Fruit fly (Drosophila melanogaster): ENCODE data around the gene CG34043.
A peak's percentile ranks its signal among the peaks of the same experiment; 100 is the strongest.

Gene CG34043

DNA sequence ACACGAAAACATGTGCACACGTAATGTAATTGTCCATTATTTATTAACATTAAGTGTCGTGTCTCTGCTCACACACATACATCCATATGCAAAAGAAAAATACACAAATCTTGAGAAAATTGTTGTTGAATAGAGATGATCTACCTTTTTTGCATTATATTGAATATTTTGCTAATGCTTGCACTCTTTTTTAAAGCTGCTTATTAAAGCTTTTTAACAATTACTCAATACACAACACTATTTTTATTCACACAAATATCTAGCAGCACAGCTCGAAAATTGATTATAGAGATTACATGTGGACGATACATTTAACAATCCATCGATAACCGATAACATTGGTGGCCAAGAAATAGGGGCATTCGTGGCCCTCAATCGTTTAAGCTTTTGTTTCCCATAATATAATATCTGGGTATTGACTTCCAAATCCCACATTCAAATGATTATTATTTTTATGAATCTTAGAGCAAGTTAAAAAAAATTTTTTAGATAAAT lies 11.4 kb upstream of the CG34043 start, which contains the start of gene Ufd4 (continued):
- TF ChIP-seq Trl (optimal IDR thresholded peaks at IDR 0.05), result no peak
- TF ChIP-seq Trl (GFP tag; optimal IDR thresholded peaks at IDR 0.05), result peak; percentile 69
- no peak for TF ChIP-seq Optix (GFP tag; IDR thresholded peaks at IDR 0.05)
- TF ChIP-seq kah (GFP tag; optimal IDR thresholded peaks at IDR 0.05), result peak; percentile 43
- TF ChIP-seq CG14441 (GFP tag; IDR thresholded peaks at IDR 0.05), result no peak; the same call in 1 of the 2 replicates
- no peak for TF ChIP-seq CG34422 (GFP tag; IDR thresholded peaks at IDR 0.05)
- TF ChIP-seq nmo (GFP tag; optimal IDR thresholded peaks at IDR 0.05), result peak; percentile 75
- no peak for TF ChIP-seq ac (GFP tag; optimal IDR thresholded peaks at IDR 0.05)
- no peak for TF ChIP-seq mld (GFP tag; IDR thresholded peaks at IDR 0.05; ENCODE audit: partially characterized antibody)
- TF ChIP-seq CG8359 (GFP tag; optimal IDR thresholded peaks at IDR 0.05; ENCODE audit: borderline replicate concordance), result no peak
- no peak for TF ChIP-seq lilli (GFP tag; optimal IDR thresholded peaks at IDR 0.05)
- TF ChIP-seq prd (optimal IDR thresholded peaks at IDR 0.05), result no peak
- peak; percentile 75; the same call in 2 of the 3 replicates for TF ChIP-seq prd (GFP tag; IDR thresholded peaks at IDR 0.05)
- TF ChIP-seq D19B (GFP tag; optimal IDR thresholded peaks at IDR 0.05), result no peak
- peak; percentile 7 for TF ChIP-seq CG7745 (tag; optimal IDR thresholded peaks at IDR 0.05)
- no peak for TF ChIP-seq pan (optimal IDR thresholded peaks at IDR 0.05)
- no peak for TF ChIP-seq pan (GFP tag; optimal IDR thresholded peaks at IDR 0.05 in 1 of 2, IDR thresholded peaks at IDR 0.05 in 1 of 2)
- TF ChIP-seq CG17568 (GFP tag; optimal IDR thresholded peaks at IDR 0.05), result no peak
- no peak for TF ChIP-seq lov (optimal IDR thresholded peaks at IDR 0.05)
- TF ChIP-seq lov (GFP tag; IDR thresholded peaks at IDR 0.05), result no peak; the same call in 2 of the 3 replicates
- TF ChIP-seq sr (GFP tag; IDR thresholded peaks at IDR 0.05), result no peak
- TF ChIP-seq dmrt99B (tag; optimal IDR thresholded peaks at IDR 0.05), result no peak
- TF ChIP-seq CG2889 (GFP tag; IDR thresholded peaks at IDR 0.05), result no peak
- TF ChIP-seq CG3847 (GFP tag; IDR thresholded peaks at IDR 0.05), result no peak
- TF ChIP-seq CG13894 (tag; optimal IDR thresholded peaks at IDR 0.05), result no peak
- no peak for TF ChIP-seq bcd (GFP tag; optimal IDR thresholded peaks at IDR 0.05)
- TF ChIP-seq ind (GFP tag; optimal IDR thresholded peaks at IDR 0.05), result peak; percentile 63
- TF ChIP-seq eve (GFP tag; optimal IDR thresholded peaks at IDR 0.05), result no peak
- no peak for TF ChIP-seq tna (GFP tag; IDR thresholded peaks at IDR 0.05; ENCODE audit: partially characterized antibody)
- no peak; the same call in 1 of the 3 replicates for TF ChIP-seq CG14050 (GFP tag; IDR thresholded peaks at IDR 0.05)
- no peak for TF ChIP-seq danr (GFP tag; IDR thresholded peaks at IDR 0.05)
- no peak for TF ChIP-seq abd-A (tag; optimal IDR thresholded peaks at IDR 0.05)
- TF ChIP-seq phol (tag; optimal IDR thresholded peaks at IDR 0.05), result peak; percentile 73
- TF ChIP-seq CG9932 (GFP tag; IDR thresholded peaks at IDR 0.05), result no peak
- TF ChIP-seq Dll (GFP tag; IDR thresholded peaks at IDR 0.05; ENCODE audit: partially characterized antibody), result peak; percentile 56; the same call in 2 of the 4 replicates
- no peak for TF ChIP-seq chm (GFP tag; IDR thresholded peaks at IDR 0.05)
- no peak for TF ChIP-seq Deaf1 (tag; optimal IDR thresholded peaks at IDR 0.05)
- TF ChIP-seq CG17359 (tag; optimal IDR thresholded peaks at IDR 0.05), result peak; percentile 73
- no peak for TF ChIP-seq kni (GFP tag; optimal IDR thresholded peaks at IDR 0.05)
- TF ChIP-seq fd102C (GFP tag; optimal IDR thresholded peaks at IDR 0.05), result no peak
- no peak for TF ChIP-seq caup (GFP tag; optimal IDR thresholded peaks at IDR 0.05; ENCODE audit: severe bottlenecking)
- no peak for TF ChIP-seq CG7556 (GFP tag; optimal IDR thresholded peaks at IDR 0.05)
- no peak for TF ChIP-seq BtbVII (GFP tag; optimal IDR thresholded peaks at IDR 0.05)
- peak; percentile 0 for TF ChIP-seq CG16815 (GFP tag; optimal IDR thresholded peaks at IDR 0.05)
- peak; percentile 68 for TF ChIP-seq Camta (GFP tag; optimal IDR thresholded peaks at IDR 0.05)
- peak; percentile 66 to 76 for TF ChIP-seq dpn (GFP tag; optimal IDR thresholded peaks at IDR 0.05)
- peak; percentile 56 for TF ChIP-seq bab2 (GFP tag; optimal IDR thresholded peaks at IDR 0.05)
- peak; percentile 48 for TF ChIP-seq B-H2 (GFP tag; optimal IDR thresholded peaks at IDR 0.05)
- peak; percentile 61; the same call in 1 of the 2 replicates for TF ChIP-seq bbx (GFP tag; IDR thresholded peaks at IDR 0.05; ENCODE audit: partially characterized antibody)
- TF ChIP-seq CG12104 (GFP tag; optimal IDR thresholded peaks at IDR 0.05), result peak; percentile 61
- peak; percentile 86 for TF ChIP-seq CG2712 (tag; optimal IDR thresholded peaks at IDR 0.05)
